Fruit fly (Drosophila melanogaster) whole organism, pupa: ENCODE data around the gene GstD8.

Source experiments
- CG12605 ChIP-seq: fragments of 200-800 bp; sonication (Bioruptor generic); IDR thresholded peaks from 2 replicates; pipeline ENCODE4 v1.3.6; 2022; ENCODE audit warnings: missing biosample characterization, missing genetic modification characterization
- CG13204 ChIP-seq: fragments of 200-800 bp; sonication (Bioruptor generic); optimal IDR thresholded peaks from 2 replicates; lab custom pipeline; 2018; ENCODE audit warnings: missing biosample characterization, mild to moderate bottlenecking, missing genetic modification characterization, moderate library complexity
- CG14655 ChIP-seq: fragments of 200-800 bp; sonication (Bioruptor generic); optimal IDR thresholded peaks from 3 replicates; lab custom pipeline; 2017; ENCODE audit warnings: mild to moderate bottlenecking, missing biosample characterization, missing genetic modification reagents, missing genetic modification characterization
- CG15710 ChIP-seq: fragments of 200-800 bp; sonication (Bioruptor generic); optimal IDR thresholded peaks from 2 replicates; lab custom pipeline; 2018; ENCODE audit warnings: missing biosample characterization, mild to moderate bottlenecking, missing genetic modification characterization, moderate library complexity
- CG34367 ChIP-seq: fragments of 200-800 bp; sonication (Bioruptor generic); optimal IDR thresholded peaks from 2 replicates; lab custom pipeline; 2018; ENCODE audit warnings: missing biosample characterization, mild to moderate bottlenecking, missing genetic modification characterization
- CG4496 ChIP-seq: fragments of 200-800 bp; sonication (Bioruptor generic); IDR thresholded peaks from 3 replicates; pipeline ENCODE4 v1.3.6; 2022; ENCODE audit warnings: missing biosample characterization, missing genetic modification characterization
- D1 ChIP-seq: fragments of 200-800 bp; sonication (Bioruptor generic); optimal IDR thresholded peaks from 2 replicates; lab custom pipeline; 2018; ENCODE audit warnings: missing biosample characterization, mild to moderate bottlenecking, missing genetic modification characterization, moderate library complexity
- EcR ChIP-seq: fragments of 200-800 bp; sonication (Bioruptor generic); optimal IDR thresholded peaks from 3 replicates; lab custom pipeline; 2019; ENCODE audit warnings: missing biosample characterization, missing genetic modification characterization, mild to moderate bottlenecking, moderate library complexity, missing genetic modification reagents
- Pif1A ChIP-seq: fragments of 200-800 bp; sonication (Bioruptor generic); optimal IDR thresholded peaks from 3 replicates; lab custom pipeline; 2016; ENCODE audit warnings: missing biosample characterization, missing genetic modification characterization
- Snoo ChIP-seq: fragments of 200-800 bp; sonication (Bioruptor generic); optimal IDR thresholded peaks from 3 replicates; lab custom pipeline; 2017; ENCODE audit warnings: missing biosample characterization, mild to moderate bottlenecking, missing genetic modification characterization, inconsistent platforms

DNA sequence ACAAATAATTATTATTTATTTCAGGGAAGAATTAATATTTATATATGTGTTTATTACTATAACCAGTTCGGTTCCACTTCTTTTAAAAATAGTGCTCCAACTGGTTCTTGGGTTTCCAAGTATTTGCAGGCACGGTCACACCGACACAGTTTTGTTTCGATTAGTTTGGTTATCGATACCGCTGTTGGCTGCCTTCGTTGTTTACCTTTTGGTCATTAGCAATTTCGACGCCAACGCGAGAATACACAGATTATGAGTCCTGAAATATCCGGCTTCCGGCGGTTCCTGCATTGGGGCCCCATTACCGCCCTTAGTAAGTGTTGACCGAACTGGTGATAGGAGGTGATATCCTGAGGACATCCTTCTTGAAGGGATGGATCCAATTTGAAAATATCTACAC is 28.4 kb downstream of the GstD8 start, which contains the start of gene CG5196:
- TF ChIP-seq EcR (GFP tag; lab: Kevin White, UChicago) = peak; percentile 14
- TF ChIP-seq CG14655 = no peak
- TF ChIP-seq CG13204 (GFP tag; lab: Kevin White, UChicago) = no peak
- TF ChIP-seq Snoo (tag; lab: Kevin White, UChicago) = no peak
- no peak for TF ChIP-seq CG4496 (GFP tag; lab: Robert Waterston, UW)
- no peak for TF ChIP-seq D1 (tag; lab: Kevin White, UChicago)
- TF ChIP-seq Pif1A (GFP tag; lab: Kevin White, UChicago) = no peak
- no peak for TF ChIP-seq CG15710
- TF ChIP-seq CG34367 (tag; lab: Kevin White, UChicago) = no peak
- no peak for TF ChIP-seq CG12605
